Worm (Caenorhabditis elegans) whole organism, L2 larva: Measurements from ENCODE around the gene T24C4.5.
A peak's percentile ranks its signal among the peaks of the same experiment; 100 is the strongest.

Source experiments
- C34F6.9 ChIP-seq: fragments of 150-350 bp; optimal IDR thresholded peaks from 2 replicates; lab custom pipeline; 2014; ENCODE audit warnings: missing biosample characterization, missing genetic modification characterization
- F13H6.1 ChIP-seq: sonication (generic microtip); optimal IDR thresholded peaks from 2 replicates; lab custom pipeline; 2016; ENCODE audit warnings: missing genetic modification characterization, missing compliant biosample characterization
- R02D3.7 ChIP-seq: fragments of 150-350 bp; optimal IDR thresholded peaks from 2 replicates; lab custom pipeline; 2014; ENCODE audit warnings: missing biosample characterization, missing genetic modification characterization
- Y55F3AM.14 ChIP-seq: fragments of 200-800 bp; sonication (Bioruptor generic); optimal IDR thresholded peaks from 2 replicates; lab custom pipeline; 2018; ENCODE audit warnings: mild to moderate bottlenecking, missing genetic modification characterization, missing compliant biosample characterization
- ZK546.5 ChIP-seq: sonication (generic microtip); optimal IDR thresholded peaks from 2 replicates; lab custom pipeline; 2017; ENCODE audit warnings: missing biosample characterization, missing genetic modification characterization
- alr-1 ChIP-seq: fragments of 150-350 bp; optimal IDR thresholded peaks from 2 replicates; lab custom pipeline; 2014; ENCODE audit warnings: missing biosample characterization, missing genetic modification characterization
- aly-2 ChIP-seq: fragments of 150-350 bp; optimal IDR thresholded peaks from 2 replicates; lab custom pipeline; 2014; ENCODE audit warnings: missing biosample characterization, missing genetic modification characterization
- ama-1 ChIP-seq: fragments of 150-350 bp; optimal IDR thresholded peaks from 2 replicates; lab custom pipeline; 2018; ENCODE audit warnings: inconsistent platforms
- blmp-1 ChIP-seq: sonication (generic microtip); optimal IDR thresholded peaks from 2 replicates; lab custom pipeline; 2017; ENCODE audit warnings: missing genetic modification characterization, mild to moderate bottlenecking, missing compliant biosample characterization, antibody characterized with exemption, moderate library complexity; ENCODE audit not compliant: insufficient read depth
- ceh-16 ChIP-seq: fragments of 150-350 bp; optimal IDR thresholded peaks from 2 replicates; lab custom pipeline; 2014; ENCODE audit warnings: missing biosample characterization, missing genetic modification characterization
- ceh-82 ChIP-seq: fragments of 150-350 bp; optimal IDR thresholded peaks from 2 replicates; lab custom pipeline; 2014; ENCODE audit warnings: missing biosample characterization, missing genetic modification characterization
- crh-2 ChIP-seq: sonication (generic microtip); optimal IDR thresholded peaks from 2 replicates; lab custom pipeline; 2017; ENCODE audit warnings: missing biosample characterization, missing genetic modification characterization
- dmd-4 ChIP-seq: sonication (generic microtip); optimal IDR thresholded peaks from 2 replicates; lab custom pipeline; 2017; ENCODE audit warnings: missing biosample characterization, missing genetic modification characterization
- egl-27 ChIP-seq: sonication (generic microtip); optimal IDR thresholded peaks from 3 replicates; lab custom pipeline; 2017; ENCODE audit warnings: missing biosample characterization, missing genetic modification reagents, missing genetic modification characterization
- elt-1 ChIP-seq: fragments of 150-350 bp; optimal IDR thresholded peaks from 2 replicates; lab custom pipeline; 2014; ENCODE audit warnings: missing biosample characterization, missing genetic modification characterization
- elt-3 ChIP-seq: sonication (generic microtip); optimal IDR thresholded peaks from 2 replicates; lab custom pipeline; 2017; ENCODE audit warnings: missing biosample characterization, missing genetic modification characterization
- fos-1 ChIP-seq: fragments of 150-350 bp; optimal IDR thresholded peaks from 2 replicates; lab custom pipeline; 2014; ENCODE audit warnings: missing biosample characterization, missing genetic modification characterization
- gmeb-1 ChIP-seq: fragments of 150-350 bp; optimal IDR thresholded peaks from 2 replicates; lab custom pipeline; 2014; ENCODE audit warnings: missing biosample characterization, missing genetic modification characterization
- lin-11 ChIP-seq: fragments of 150-350 bp; sonication (generic microtip); optimal IDR thresholded peaks from 2 replicates; lab custom pipeline; 2014; ENCODE audit warnings: missing biosample characterization, missing genetic modification characterization, inconsistent platforms, mixed read lengths
- lin-13 ChIP-seq: fragments of 150-350 bp; optimal IDR thresholded peaks from 2 replicates; lab custom pipeline; 2014; ENCODE audit warnings: missing biosample characterization, missing genetic modification reagents, missing genetic modification characterization
- lin-39 ChIP-seq: fragments of 150-350 bp; optimal IDR thresholded peaks from 2 replicates; lab custom pipeline; 2014; ENCODE audit warnings: missing biosample characterization, missing genetic modification reagents, missing genetic modification characterization
- lsy-2 ChIP-seq, 2 experiments: fragments of 150-350 bp in 1 of 2; sonication (generic microtip) in 1 of 2; optimal IDR thresholded peaks; 2 replicates each; lab custom pipeline; 2014 to 2017; ENCODE audit warnings: missing biosample characterization in 2 of 2, missing genetic modification characterization in 2 of 2
- mab-5 ChIP-seq: fragments of 150-350 bp; optimal IDR thresholded peaks from 2 replicates; lab custom pipeline; 2014; ENCODE audit warnings: missing biosample characterization, missing genetic modification characterization
- mbf-1 ChIP-seq: sonication (generic microtip); optimal IDR thresholded peaks from 2 replicates; lab custom pipeline; 2017; ENCODE audit warnings: missing biosample characterization, missing genetic modification characterization
- mdl-1 ChIP-seq, 2 experiments: fragments of 150-350 bp in 1 of 2; sonication (generic microtip) in 1 of 2; optimal IDR thresholded peaks; 2 replicates each; lab custom pipeline; 2017; ENCODE audit warnings: missing biosample characterization in 2 of 2, missing genetic modification characterization in 2 of 2
- nhr-10 ChIP-seq: sonication (generic microtip); optimal IDR thresholded peaks from 2 replicates; lab custom pipeline; 2017; ENCODE audit warnings: missing biosample characterization, missing genetic modification characterization
- nhr-11 ChIP-seq: fragments of 150-350 bp; optimal IDR thresholded peaks from 2 replicates; lab custom pipeline; 2014; ENCODE audit warnings: missing biosample characterization, missing genetic modification characterization
- nhr-12 ChIP-seq: fragments of 150-350 bp; optimal IDR thresholded peaks from 2 replicates; lab custom pipeline; 2014; ENCODE audit warnings: missing biosample characterization, missing genetic modification characterization
- nhr-129 ChIP-seq: fragments of 150-350 bp; optimal IDR thresholded peaks from 2 replicates; lab custom pipeline; 2014; ENCODE audit warnings: missing biosample characterization, missing genetic modification characterization
- nhr-21 ChIP-seq: fragments of 150-350 bp; optimal IDR thresholded peaks from 2 replicates; lab custom pipeline; 2014; ENCODE audit warnings: missing biosample characterization, missing genetic modification characterization
- nhr-23 ChIP-seq: fragments of 150-350 bp; optimal IDR thresholded peaks from 2 replicates; lab custom pipeline; 2014; ENCODE audit warnings: missing biosample characterization, missing genetic modification reagents, missing genetic modification characterization
- nhr-237 ChIP-seq: fragments of 150-350 bp; optimal IDR thresholded peaks from 2 replicates; lab custom pipeline; 2014; ENCODE audit warnings: missing biosample characterization, missing genetic modification characterization
- nhr-25 ChIP-seq: fragments of 150-350 bp; sonication (generic microtip); optimal IDR thresholded peaks from 3 replicates; lab custom pipeline; 2014; ENCODE audit warnings: missing biosample characterization, missing genetic modification characterization
- nhr-6 ChIP-seq: fragments of 150-350 bp; optimal IDR thresholded peaks from 2 replicates; lab custom pipeline; 2014; ENCODE audit warnings: missing biosample characterization, missing genetic modification characterization
- nhr-77 ChIP-seq: fragments of 150-350 bp; optimal IDR thresholded peaks from 2 replicates; lab custom pipeline; 2014; ENCODE audit warnings: missing biosample characterization, missing genetic modification characterization
- peb-1 ChIP-seq: fragments of 150-350 bp; optimal IDR thresholded peaks from 2 replicates; lab custom pipeline; 2014; ENCODE audit warnings: missing biosample characterization, missing genetic modification characterization
- sem-4 ChIP-seq: fragments of 150-350 bp; optimal IDR thresholded peaks from 2 replicates; lab custom pipeline; 2014; ENCODE audit warnings: missing biosample characterization, missing genetic modification reagents, missing genetic modification characterization
- skn-1 ChIP-seq: sonication (generic microtip); optimal IDR thresholded peaks from 2 replicates; lab custom pipeline; 2017; ENCODE audit warnings: missing biosample characterization, missing genetic modification characterization
- sma-3 ChIP-seq: sonication (generic microtip); optimal IDR thresholded peaks from 2 replicates; lab custom pipeline; 2016; ENCODE audit warnings: missing genetic modification reagents, missing genetic modification characterization, missing compliant biosample characterization
- sma-9 ChIP-seq, 2 experiments: fragments of 150-350 bp in 1 of 2; sonication (generic microtip) in 1 of 2; optimal IDR thresholded peaks; 2 replicates each; lab custom pipeline; 2014 to 2016; ENCODE audit warnings: missing genetic modification characterization in 2 of 2, mild to moderate bottlenecking in 1 of 2, missing biosample characterization in 1 of 2, missing compliant biosample characterization in 1 of 2, missing genetic modification reagents in 1 of 2, moderate library complexity in 1 of 2
- snpc-4 ChIP-seq: fragments of 150-350 bp; optimal IDR thresholded peaks from 2 replicates; lab custom pipeline; 2014; ENCODE audit warnings: missing biosample characterization, missing genetic modification characterization
- unc-39 ChIP-seq: fragments of 150-350 bp; optimal IDR thresholded peaks from 2 replicates; lab custom pipeline; 2014; ENCODE audit warnings: missing biosample characterization, missing genetic modification characterization
- unc-55 ChIP-seq: fragments of 150-350 bp; sonication (generic microtip); optimal IDR thresholded peaks from 3 replicates; lab custom pipeline; 2014; ENCODE audit warnings: missing biosample characterization, missing genetic modification reagents, missing genetic modification characterization
- unc-62 ChIP-seq: fragments of 150-350 bp; optimal IDR thresholded peaks from 2 replicates; lab custom pipeline; 2014; ENCODE audit warnings: missing biosample characterization, missing genetic modification reagents, missing genetic modification characterization
- zag-1 ChIP-seq: fragments of 150-350 bp; optimal IDR thresholded peaks from 2 replicates; lab custom pipeline; 2014; ENCODE audit warnings: missing biosample characterization, missing genetic modification characterization
- ztf-1 ChIP-seq: fragments of 200-800 bp; sonication (Bioruptor generic); conservative IDR thresholded peaks from 2 replicates; pipeline ENCODE4 v1.3.6; 2022; ENCODE audit warnings: missing genetic modification characterization, missing compliant biosample characterization
- ztf-11 ChIP-seq: sonication (generic microtip); optimal IDR thresholded peaks from 2 replicates; lab custom pipeline; 2017; ENCODE audit warnings: missing biosample characterization, missing genetic modification characterization
- ztf-4 ChIP-seq: fragments of 150-350 bp; optimal IDR thresholded peaks from 2 replicates; lab custom pipeline; 2014; ENCODE audit warnings: missing biosample characterization, missing genetic modification characterization

The T24C4.5 gene

ce11 chrIII:887874-888299, 8.4 kb upstream of the T24C4.5 start:
- TF ChIP-seq alr-1 (tag; lab: Kevin White, UChicago), result no peak
- peak; percentile 71 for TF ChIP-seq Y55F3AM.14 (GFP tag; lab: Kevin White, UChicago)
- peak; percentile 68 for TF ChIP-seq sma-9 (GFP tag; optimal IDR thresholded peaks at IDR 0.05; lab: Kevin White, UChicago)
- no peak for TF ChIP-seq sma-9 (tag; optimal IDR thresholded peaks at IDR 0.05; lab: Kevin White, UChicago)
- no peak for TF ChIP-seq dmd-4 (tag; lab: Kevin White, UChicago)
- peak; percentile 73 for TF ChIP-seq lin-11 (tag; lab: Kevin White, UChicago)
- TF ChIP-seq ztf-4 (tag; lab: Kevin White, UChicago), result peak; percentile 23
- TF ChIP-seq ceh-16 (tag; lab: Kevin White, UChicago), result no peak
- no peak for TF ChIP-seq unc-39 (tag; lab: Kevin White, UChicago)
- peak; percentile 93 for TF ChIP-seq unc-55 (GFP tag; lab: Kevin White, UChicago)
- no peak for TF ChIP-seq egl-27 (tag; lab: Kevin White, UChicago)
- TF ChIP-seq peb-1 (tag; lab: Kevin White, UChicago), result no peak
- peak; percentile 53 for TF ChIP-seq gmeb-1 (tag; lab: Kevin White, UChicago)
- TF ChIP-seq zag-1 (tag; lab: Kevin White, UChicago), result peak; percentile 28
- no peak for TF ChIP-seq snpc-4 (tag; lab: Kevin White, UChicago)
- no peak for TF ChIP-seq nhr-237 (tag; lab: Kevin White, UChicago)
- no peak for TF ChIP-seq aly-2 (tag; lab: Kevin White, UChicago)
- no peak for TF ChIP-seq ceh-82
- no peak for TF ChIP-seq nhr-25 (tag; lab: Kevin White, UChicago)
- TF ChIP-seq R02D3.7 (tag; lab: Kevin White, UChicago), result no peak
- peak; percentile 55 for TF ChIP-seq lin-13
- TF ChIP-seq nhr-21 (tag; lab: Kevin White, UChicago), result peak; percentile 26
- no peak for TF ChIP-seq lin-39 (tag; lab: Kevin White, UChicago)
- no peak for TF ChIP-seq nhr-10 (tag; lab: Kevin White, UChicago)
- peak; percentile 64 to 78 for TF ChIP-seq lsy-2 (tag; optimal IDR thresholded peaks at IDR 0.05; lab: Kevin White, UChicago)
- peak; percentile 72 for TF ChIP-seq mab-5 (tag; lab: Kevin White, UChicago)
- no peak for TF ChIP-seq skn-1 (tag; lab: Kevin White, UChicago)
- peak; percentile 40 for TF ChIP-seq sma-3 (GFP tag; lab: Kevin White, UChicago)
- TF ChIP-seq ZK546.5 (tag; lab: Kevin White, UChicago), result no peak
- TF ChIP-seq blmp-1 (tag; lab: Kevin White, UChicago), result peak; percentile 80
- TF ChIP-seq nhr-6 (tag; lab: Kevin White, UChicago), result peak; percentile 53
- TF ChIP-seq nhr-129 (tag; lab: Kevin White, UChicago), result peak; percentile 73
- TF ChIP-seq ama-1, result no peak
- no peak for TF ChIP-seq nhr-77
- TF ChIP-seq ztf-1 (GFP tag; lab: Robert Waterston, UW), result no peak
- peak; percentile 12 to 72 for TF ChIP-seq mdl-1 (tag; optimal IDR thresholded peaks at IDR 0.05; lab: Kevin White, UChicago)
- no peak for TF ChIP-seq nhr-23
- TF ChIP-seq nhr-11 (tag; lab: Kevin White, UChicago), result no peak
- TF ChIP-seq nhr-12 (tag; lab: Kevin White, UChicago), result no peak
- TF ChIP-seq mbf-1, result no peak
- peak; percentile 72 for TF ChIP-seq F13H6.1 (tag; lab: Kevin White, UChicago)
- no peak for TF ChIP-seq elt-3 (tag; lab: Kevin White, UChicago)
- TF ChIP-seq unc-62, result no peak
- peak; percentile 43 for TF ChIP-seq fos-1 (tag; lab: Kevin White, UChicago)
- no peak for TF ChIP-seq elt-1 (tag; lab: Kevin White, UChicago)
- TF ChIP-seq sem-4, result peak; percentile 68
- peak; percentile 79 for TF ChIP-seq C34F6.9 (tag; lab: Kevin White, UChicago)
- TF ChIP-seq crh-2 (tag; lab: Kevin White, UChicago), result peak; percentile 90
- no peak for TF ChIP-seq ztf-11 (tag; lab: Kevin White, UChicago)
